Fruit fly (Drosophila melanogaster) S2 (cell line): ENCODE measurements around the gene CG9168.

Experiments
- CG8478 ChIP-seq: fragments of >200 bp; optimal IDR thresholded peaks from 2 replicates; lab custom pipeline; 2018
- CTCF ChIP-seq, 2 experiments: fragments of >200 bp; optimal IDR thresholded peaks; 2 replicates each; lab custom pipeline; 2018

DNA sequence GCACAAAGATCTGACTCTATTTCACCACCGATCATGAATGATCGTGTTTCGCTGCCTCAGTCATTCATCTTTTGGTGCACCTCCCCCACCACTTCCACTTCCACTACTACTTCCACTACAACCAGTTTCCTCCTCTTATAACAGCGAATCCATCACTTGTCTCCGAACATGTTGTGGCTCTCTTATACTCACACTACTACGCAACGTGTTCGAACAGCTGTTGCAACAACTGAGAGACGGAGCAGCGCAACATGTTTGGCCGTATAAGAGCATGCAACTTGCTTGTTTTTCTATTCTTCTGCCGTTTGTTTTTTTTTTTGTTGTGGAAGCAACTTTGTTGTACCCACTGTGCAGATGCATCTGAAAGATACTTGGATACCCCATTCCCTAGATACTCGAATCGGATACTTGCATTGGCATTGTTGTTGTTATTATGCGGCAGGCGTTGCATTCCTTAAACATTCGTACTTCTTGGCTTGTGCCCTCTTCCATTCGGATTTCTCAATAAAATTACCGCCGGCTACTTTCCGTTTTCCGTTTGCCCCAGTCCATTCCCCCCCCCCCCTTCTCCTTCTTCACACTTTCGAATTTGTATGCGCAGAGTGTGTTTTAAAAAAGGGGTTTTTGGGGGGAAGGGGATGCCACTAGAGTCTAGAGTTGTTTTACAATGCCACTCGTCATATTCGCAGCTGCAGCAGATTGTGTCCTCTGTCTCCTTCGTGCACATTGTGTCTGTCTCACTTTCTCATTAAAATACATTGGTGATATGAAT is 43.8 kb upstream of the CG9168 start:
- no peak for TF ChIP-seq CG8478
- no peak for TF ChIP-seq CTCF (optimal IDR thresholded peaks at IDR 0.05; lab: Kevin White, UChicago)
